Worm (Caenorhabditis elegans) whole organism, late embryonic: Measurements from ENCODE around the gene Y55B1BL.1.

Experiments
- F13H6.1 ChIP-seq: sonication (generic microtip); optimal IDR thresholded peaks from 2 replicates; lab custom pipeline; 2016; ENCODE audit warnings: missing genetic modification characterization, missing compliant biosample characterization
- pqm-1 ChIP-seq: sonication (generic microtip); optimal IDR thresholded peaks from 2 replicates; lab custom pipeline; 2016; ENCODE audit warnings: missing genetic modification characterization, missing compliant biosample characterization
- sox-4 ChIP-seq: sonication (generic microtip); optimal IDR thresholded peaks from 2 replicates; lab custom pipeline; 2017; ENCODE audit warnings: mild to moderate bottlenecking, missing genetic modification characterization, inconsistent platforms, missing compliant biosample characterization

ce11 chrIII:365649-366048, 36.5 kb upstream of the Y55B1BL.1 start, which contains the start of gene pll-1:
- TF ChIP-seq pqm-1 (tag; lab: Kevin White, UChicago) (no peak), sox-4 (tag; lab: Kevin White, UChicago) (no peak), F13H6.1 (no peak)
